Worm (Caenorhabditis elegans) whole organism, mixed stage, embryonic: ENCODE measurements around the gene srw-69.

ENCODE experiments used
- elt-3 ChIP-seq: fragments of 150-350 bp; optimal IDR thresholded peaks from 2 replicates; lab custom pipeline; 2014; ENCODE audit warnings: missing biosample characterization, missing genetic modification characterization
- nhr-12 ChIP-seq: fragments of 150-350 bp; optimal IDR thresholded peaks from 2 replicates; lab custom pipeline; 2014; ENCODE audit warnings: missing biosample characterization, missing genetic modification characterization

DNA sequence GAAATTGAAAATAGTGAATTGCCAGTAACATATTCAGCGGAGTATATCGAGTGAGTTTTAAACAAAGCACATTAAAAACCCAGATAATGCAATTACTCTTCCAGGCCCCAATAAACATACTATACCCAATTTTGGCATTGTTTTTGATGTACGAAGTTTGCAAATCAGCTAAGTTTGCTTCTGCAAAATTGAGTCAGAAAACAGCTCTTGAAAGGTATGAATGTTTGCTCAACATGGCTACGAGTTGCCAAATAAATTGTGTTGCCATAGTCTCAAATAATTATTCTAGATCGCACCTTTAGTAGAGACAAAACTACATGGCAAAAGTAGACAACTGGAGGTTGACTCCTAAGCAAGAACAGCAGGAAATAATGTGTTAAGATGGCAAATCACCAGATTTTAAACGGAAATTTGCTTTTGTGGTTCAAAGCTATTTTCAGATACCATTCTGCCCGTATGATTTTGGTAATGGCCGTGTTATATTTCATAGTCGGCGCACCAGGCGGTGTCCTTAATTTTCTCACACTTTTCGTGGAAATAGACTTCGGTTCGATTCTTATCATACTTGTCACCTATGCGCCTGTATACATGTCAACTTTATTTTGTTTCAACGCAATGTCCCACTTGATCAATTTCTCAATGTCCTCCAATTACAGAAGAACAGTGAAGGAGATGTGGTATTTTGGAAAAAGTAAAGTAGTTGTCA lies 3.8 kb upstream of the srw-69 start:
- TF ChIP-seq elt-3 (tag; lab: Kevin White, UChicago) (no peak), nhr-12 (tag; lab: Kevin White, UChicago) (no peak)
